Worm (Caenorhabditis elegans): ENCODE measurements around the gene cdh-12.

DNA sequence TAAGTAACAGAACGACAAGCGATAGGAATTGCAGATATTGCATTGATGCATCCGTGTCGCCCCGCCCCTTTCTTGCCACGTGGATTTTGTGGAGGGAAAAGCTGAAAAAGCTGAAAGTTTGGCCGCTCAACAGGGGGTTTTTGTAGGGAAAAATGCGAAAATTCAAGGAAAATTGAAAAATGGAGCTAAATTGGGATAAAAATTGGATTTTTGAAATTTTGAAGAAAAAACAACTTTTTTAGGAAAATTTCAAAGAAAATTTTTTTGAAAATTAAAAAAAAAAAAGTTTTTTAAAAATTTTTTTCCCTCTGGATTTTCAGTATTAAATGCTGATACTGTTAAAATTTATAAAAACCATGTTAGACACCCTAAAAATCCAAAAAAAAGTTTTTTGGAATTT lies 15.9 kb upstream of the cdh-12 start, which contains the start of gene lgc-46:
- no peak for TF ChIP-seq Y22D7AL.16 (tag; optimal IDR thresholded peaks at IDR 0.05)
- TF ChIP-seq ceh-14 (tag; optimal IDR thresholded peaks at IDR 0.05): no peak
- no peak for TF ChIP-seq eyg-1 (tag; optimal IDR thresholded peaks at IDR 0.05)
- no peak for TF ChIP-seq ceh-34 (tag; optimal IDR thresholded peaks at IDR 0.05)
- no peak for TF ChIP-seq ztf-16 (tag; optimal IDR thresholded peaks at IDR 0.05)
- TF ChIP-seq fkh-6 (tag; optimal IDR thresholded peaks at IDR 0.05): no peak
- TF ChIP-seq T23F11.4 (GFP tag; optimal IDR thresholded peaks at IDR 0.05): no peak
- TF ChIP-seq unc-55 (GFP tag; optimal IDR thresholded peaks at IDR 0.05): no peak
- TF ChIP-seq pag-3 (tag; optimal IDR thresholded peaks at IDR 0.05; ENCODE audit: borderline replicate concordance): no peak
- TF ChIP-seq tbx-7 (tag; optimal IDR thresholded peaks at IDR 0.05): no peak

All from whole organism, late embryonic.